Worm (Caenorhabditis elegans) whole organism, L3 larva: ENCODE data around the gene M163.22.

ENCODE experiments used
- R02D3.7 ChIP-seq: fragments of 150-350 bp; optimal IDR thresholded peaks from 2 replicates; lab custom pipeline; 2014; ENCODE audit warnings: missing biosample characterization, missing genetic modification characterization
- ZK546.5 ChIP-seq: sonication (generic microtip); optimal IDR thresholded peaks from 2 replicates; lab custom pipeline; 2017; ENCODE audit warnings: missing biosample characterization, missing genetic modification characterization
- aly-2 ChIP-seq: fragments of 150-350 bp; optimal IDR thresholded peaks from 2 replicates; lab custom pipeline; 2014; ENCODE audit warnings: missing biosample characterization, missing genetic modification characterization
- ama-1 ChIP-seq: fragments of 150-350 bp; optimal IDR thresholded peaks from 2 replicates; lab custom pipeline; 2018
- ceh-16 ChIP-seq: sonication (generic microtip); optimal IDR thresholded peaks from 2 replicates; lab custom pipeline; 2017; ENCODE audit warnings: missing biosample characterization, missing genetic modification characterization
- ceh-28 ChIP-seq: fragments of 150-350 bp; optimal IDR thresholded peaks from 2 replicates; lab custom pipeline; 2014; ENCODE audit warnings: missing biosample characterization, missing genetic modification reagents, missing genetic modification characterization
- ceh-82 ChIP-seq: fragments of 150-350 bp; optimal IDR thresholded peaks from 2 replicates; lab custom pipeline; 2014; ENCODE audit warnings: missing biosample characterization, missing genetic modification characterization
- daf-12 ChIP-seq: fragments of 150-350 bp; optimal IDR thresholded peaks from 2 replicates; lab custom pipeline; 2014; ENCODE audit warnings: missing biosample characterization, missing genetic modification reagents, missing genetic modification characterization
- egl-27 ChIP-seq: sonication (generic microtip); optimal IDR thresholded peaks from 4 replicates; lab custom pipeline; 2017; ENCODE audit warnings: missing biosample characterization, missing genetic modification reagents, missing genetic modification characterization
- elt-1 ChIP-seq: fragments of 150-350 bp; optimal IDR thresholded peaks from 2 replicates; lab custom pipeline; 2014; ENCODE audit warnings: missing biosample characterization, missing genetic modification characterization
- elt-2 ChIP-seq: sonication (generic microtip); optimal IDR thresholded peaks from 2 replicates; lab custom pipeline; 2016; ENCODE audit warnings: missing genetic modification reagents, mild to moderate bottlenecking, missing genetic modification characterization, missing compliant biosample characterization
- elt-3 ChIP-seq, 3 experiments: fragments of 150-350 bp in 1 of 3; sonication (generic microtip) in 2 of 3; optimal IDR thresholded peaks; 2 replicates in 2 of 3; 4 replicates in 1 of 3; lab custom pipeline; 2014 to 2017; ENCODE audit warnings: missing biosample characterization in 3 of 3, missing genetic modification characterization in 3 of 3
- eor-1 ChIP-seq, 2 experiments: fragments of 150-350 bp; optimal IDR thresholded peaks; 2 replicates each; lab custom pipeline; 2014 to 2018; ENCODE audit warnings: missing biosample characterization in 2 of 2, missing genetic modification characterization in 2 of 2
- fkh-10 ChIP-seq: sonication (generic microtip); optimal IDR thresholded peaks from 2 replicates; lab custom pipeline; 2017; ENCODE audit warnings: missing biosample characterization, missing genetic modification reagents, missing genetic modification characterization
- fkh-2 ChIP-seq: fragments of 150-350 bp; optimal IDR thresholded peaks from 2 replicates; lab custom pipeline; 2014; ENCODE audit warnings: missing biosample characterization, missing genetic modification reagents, missing genetic modification characterization
- fos-1 ChIP-seq: fragments of 150-350 bp; optimal IDR thresholded peaks from 2 replicates; lab custom pipeline; 2014; ENCODE audit warnings: missing biosample characterization, missing genetic modification characterization
- hmg-11 ChIP-seq: sonication (generic microtip); optimal IDR thresholded peaks from 2 replicates; lab custom pipeline; 2016; ENCODE audit warnings: missing genetic modification characterization, missing compliant biosample characterization
- jun-1 ChIP-seq: fragments of 150-350 bp; optimal IDR thresholded peaks from 2 replicates; lab custom pipeline; 2014; ENCODE audit warnings: missing biosample characterization, missing genetic modification reagents, missing genetic modification characterization
- lin-15B ChIP-seq: fragments of 150-350 bp; optimal IDR thresholded peaks from 2 replicates; lab custom pipeline; 2014; ENCODE audit warnings: missing biosample characterization, missing genetic modification characterization
- lin-39 ChIP-seq: fragments of 150-350 bp; optimal IDR thresholded peaks from 2 replicates; lab custom pipeline; 2018; ENCODE audit warnings: missing biosample characterization, missing genetic modification reagents, missing genetic modification characterization
- lsy-12 ChIP-seq: sonication (generic microtip); optimal IDR thresholded peaks from 2 replicates; lab custom pipeline; 2016; ENCODE audit warnings: mild to moderate bottlenecking, missing genetic modification characterization, missing compliant biosample characterization
- mdl-1 ChIP-seq: fragments of 150-350 bp; optimal IDR thresholded peaks from 2 replicates; lab custom pipeline; 2014; ENCODE audit warnings: missing biosample characterization, missing genetic modification characterization
- nfya-1 ChIP-seq: sonication (generic microtip); optimal IDR thresholded peaks from 2 replicates; lab custom pipeline; 2017; ENCODE audit warnings: missing genetic modification characterization, mild to moderate bottlenecking, missing compliant biosample characterization, antibody characterized with exemption, moderate library complexity; ENCODE audit not compliant: insufficient read depth
- nhr-11 ChIP-seq: fragments of 150-350 bp; optimal IDR thresholded peaks from 2 replicates; lab custom pipeline; 2014; ENCODE audit warnings: missing biosample characterization, missing genetic modification characterization
- nhr-12 ChIP-seq: fragments of 150-350 bp; optimal IDR thresholded peaks from 2 replicates; lab custom pipeline; 2014; ENCODE audit warnings: missing biosample characterization, missing genetic modification characterization
- nhr-23 ChIP-seq: fragments of 150-350 bp; optimal IDR thresholded peaks from 2 replicates; lab custom pipeline; 2014; ENCODE audit warnings: missing biosample characterization, missing genetic modification reagents, missing genetic modification characterization
- nhr-237 ChIP-seq: fragments of 150-350 bp; optimal IDR thresholded peaks from 2 replicates; lab custom pipeline; 2014; ENCODE audit warnings: missing biosample characterization, missing genetic modification characterization
- nhr-25 ChIP-seq: sonication (generic microtip); optimal IDR thresholded peaks from 2 replicates; lab custom pipeline; 2017; ENCODE audit warnings: missing biosample characterization, missing genetic modification characterization
- nhr-28 ChIP-seq: fragments of 150-350 bp; optimal IDR thresholded peaks from 2 replicates; lab custom pipeline; 2014; ENCODE audit warnings: missing biosample characterization, missing genetic modification characterization
- nhr-43 ChIP-seq: sonication (generic microtip); optimal IDR thresholded peaks from 2 replicates; lab custom pipeline; 2016; ENCODE audit warnings: mild to moderate bottlenecking, missing genetic modification characterization, missing compliant biosample characterization; ENCODE audit not compliant: poor library complexity, severe bottlenecking
- nhr-67 ChIP-seq: fragments of 150-350 bp; optimal IDR thresholded peaks from 2 replicates; lab custom pipeline; 2014; ENCODE audit warnings: missing biosample characterization, missing genetic modification characterization
- nhr-76 ChIP-seq: fragments of 150-350 bp; sonication (generic microtip); optimal IDR thresholded peaks from 5 replicates; lab custom pipeline; 2014; ENCODE audit warnings: missing biosample characterization, missing genetic modification characterization
- nhr-77 ChIP-seq: fragments of 150-350 bp; optimal IDR thresholded peaks from 2 replicates; lab custom pipeline; 2014; ENCODE audit warnings: missing biosample characterization, missing genetic modification characterization
- pha-4 ChIP-seq: fragments of 150-350 bp; optimal IDR thresholded peaks from 2 replicates; lab custom pipeline; 2014; ENCODE audit warnings: missing biosample characterization, missing genetic modification reagents, missing genetic modification characterization
- pqm-1 ChIP-seq: fragments of 150-350 bp; optimal IDR thresholded peaks from 2 replicates; lab custom pipeline; 2017; ENCODE audit warnings: missing biosample characterization, missing genetic modification characterization, inconsistent platforms
- skn-1 ChIP-seq: fragments of 150-350 bp; optimal IDR thresholded peaks from 2 replicates; lab custom pipeline; 2014; ENCODE audit warnings: missing biosample characterization, missing genetic modification characterization
- snpc-4 ChIP-seq: fragments of 150-350 bp; optimal IDR thresholded peaks from 2 replicates; lab custom pipeline; 2014; ENCODE audit warnings: missing biosample characterization, missing genetic modification characterization
- tbx-2 ChIP-seq: sonication (generic microtip); optimal IDR thresholded peaks from 2 replicates; lab custom pipeline; 2016; ENCODE audit warnings: mild to moderate bottlenecking, missing genetic modification characterization, missing compliant biosample characterization
- unc-39 ChIP-seq: sonication (generic microtip); optimal IDR thresholded peaks from 4 replicates; lab custom pipeline; 2017; ENCODE audit warnings: missing biosample characterization, missing genetic modification characterization
- zag-1 ChIP-seq: fragments of 150-350 bp; optimal IDR thresholded peaks from 2 replicates; lab custom pipeline; 2014; ENCODE audit warnings: missing biosample characterization, missing genetic modification characterization
- ztf-11 ChIP-seq: fragments of 150-350 bp; optimal IDR thresholded peaks from 2 replicates; lab custom pipeline; 2014; ENCODE audit warnings: missing biosample characterization, missing genetic modification characterization
- ztf-4 ChIP-seq: fragments of 150-350 bp; optimal IDR thresholded peaks from 2 replicates; lab custom pipeline; 2014; ENCODE audit warnings: missing biosample characterization, missing genetic modification characterization

Gene M163.22

ce11 chrX:14487832-14488231 is 22.1 kb downstream of the M163.22 start:
- TF ChIP-seq aly-2 (no peak), snpc-4 (tag; lab: Kevin White, UChicago) (no peak), lin-39 (tag; lab: Kevin White, UChicago) (peak; percentile 25), elt-1 (tag; lab: Kevin White, UChicago) (peak; percentile 66)

- peak; percentile 49 for TF ChIP-seq egl-27 (tag; lab: Kevin White, UChicago)
- peak; percentile 94 for TF ChIP-seq nhr-25 (tag; lab: Kevin White, UChicago)
- peak; percentile 59 for TF ChIP-seq elt-2 (tag; lab: Kevin White, UChicago)
- TF ChIP-seq daf-12 (tag; lab: Kevin White, UChicago) = no peak
- peak; percentile 60 for TF ChIP-seq jun-1 (tag; lab: Kevin White, UChicago)
- TF ChIP-seq nhr-237 (tag; lab: Kevin White, UChicago) = no peak
- peak; percentile 56 for TF ChIP-seq hmg-11 (tag; lab: Kevin White, UChicago)
- no peak for TF ChIP-seq ztf-4 (tag; lab: Kevin White, UChicago)
- TF ChIP-seq elt-3 (tag; optimal IDR thresholded peaks at IDR 0.05; lab: Kevin White, UChicago) = peak in 1 of 3 experiments; percentile 10
- TF ChIP-seq skn-1 (tag; lab: Kevin White, UChicago) = peak; percentile 82
- peak; percentile 91 for TF ChIP-seq ama-1 (lab: Kevin White, UChicago)
- TF ChIP-seq pqm-1 = no peak
- peak; percentile 33 for TF ChIP-seq snpc-4 (tag; lab: Kevin White, UChicago)
- peak; percentile 60 for TF ChIP-seq nhr-43 (tag; lab: Kevin White, UChicago)
- peak; percentile 86 for TF ChIP-seq nhr-23 (tag; lab: Kevin White, UChicago)
- peak; percentile 3 for TF ChIP-seq nhr-77 (tag; lab: Kevin White, UChicago)
- peak; percentile 38 for TF ChIP-seq ceh-82 (tag; lab: Kevin White, UChicago)
- TF ChIP-seq ceh-16 = no peak
- peak; percentile 92 for TF ChIP-seq lin-39 (tag; lab: Kevin White, UChicago)
- peak; percentile 72 for TF ChIP-seq nfya-1 (tag; lab: Kevin White, UChicago)
- TF ChIP-seq lsy-12 (tag; lab: Kevin White, UChicago) = peak; percentile 75
- TF ChIP-seq pha-4 = peak; percentile 81
- TF ChIP-seq nhr-12 = no peak
- TF ChIP-seq R02D3.7 (tag; lab: Kevin White, UChicago) = peak; percentile 16
- TF ChIP-seq elt-1 (tag; lab: Kevin White, UChicago) = peak; percentile 7
- peak; percentile 18 for TF ChIP-seq tbx-2 (tag; lab: Kevin White, UChicago)
Observed at ce11 chrX:14489945-14490344, 24.3 kb downstream of the M163.22 start, which contains the start of gene his-24. Gene his-24 (plus strand): TSS chrX:14490094.

ce11 chrX:14490486-14490885 is 24.8 kb downstream of the M163.22 start:
- TF ChIP-seq nhr-77 (tag; lab: Kevin White, UChicago) = no peak
- no peak for TF ChIP-seq lsy-12 (tag; lab: Kevin White, UChicago)
- no peak for TF ChIP-seq eor-1 (tag; optimal IDR thresholded peaks at IDR 0.05; lab: Kevin White, UChicago)
- no peak for TF ChIP-seq lin-39 (tag; lab: Kevin White, UChicago)
- TF ChIP-seq nhr-25 (tag; lab: Kevin White, UChicago) = no peak
- TF ChIP-seq hmg-11 (tag; lab: Kevin White, UChicago) = no peak
- no peak for TF ChIP-seq nhr-76 (tag; lab: Kevin White, UChicago)
- TF ChIP-seq nfya-1 (tag; lab: Kevin White, UChicago) = no peak
- TF ChIP-seq nhr-28 (tag; lab: Kevin White, UChicago) = no peak

ce11 chrX:14491103-14491502 is 25.4 kb downstream of the M163.22 start:
- TF ChIP-seq elt-3 (tag; optimal IDR thresholded peaks at IDR 0.05; lab: Kevin White, UChicago) = no peak
- TF ChIP-seq nhr-67 = no peak
- no peak for TF ChIP-seq ztf-4 (tag; lab: Kevin White, UChicago)
- no peak for TF ChIP-seq snpc-4 (tag; lab: Kevin White, UChicago)
- TF ChIP-seq egl-27 (tag; lab: Kevin White, UChicago) = no peak
- TF ChIP-seq lin-15B = no peak
- TF ChIP-seq ZK546.5 (tag; lab: Kevin White, UChicago) = no peak
- TF ChIP-seq hmg-11 (tag; lab: Kevin White, UChicago) = peak; percentile 41
- no peak for TF ChIP-seq nhr-43 (tag; lab: Kevin White, UChicago)
- TF ChIP-seq fos-1 (tag; lab: Kevin White, UChicago) = no peak
- no peak for TF ChIP-seq aly-2
- TF ChIP-seq ztf-11 (tag; lab: Kevin White, UChicago) = no peak
- TF ChIP-seq nhr-237 (tag; lab: Kevin White, UChicago) = no peak
- TF ChIP-seq ceh-28 = no peak
- no peak for TF ChIP-seq unc-39 (tag; lab: Kevin White, UChicago)
- no peak for TF ChIP-seq pqm-1
- TF ChIP-seq nhr-28 (tag; lab: Kevin White, UChicago) = no peak
- no peak for TF ChIP-seq fkh-2 (tag; lab: Kevin White, UChicago)
- no peak for TF ChIP-seq skn-1 (tag; lab: Kevin White, UChicago)
- TF ChIP-seq nhr-76 (tag; lab: Kevin White, UChicago) = no peak
- TF ChIP-seq nhr-77 (tag; lab: Kevin White, UChicago) = no peak
- no peak for TF ChIP-seq zag-1 (tag; lab: Kevin White, UChicago)
- TF ChIP-seq fkh-10 (GFP tag; lab: Kevin White, UChicago) = no peak
- no peak for TF ChIP-seq daf-12 (tag; lab: Kevin White, UChicago)
- no peak for TF ChIP-seq ceh-16
- no peak for TF ChIP-seq eor-1 (tag; optimal IDR thresholded peaks at IDR 0.05; lab: Kevin White, UChicago)
- TF ChIP-seq nhr-23 (tag; lab: Kevin White, UChicago) = no peak
- TF ChIP-seq nhr-11 (tag; lab: Kevin White, UChicago) = no peak
- TF ChIP-seq elt-1 (tag; lab: Kevin White, UChicago) = peak; percentile 39
- no peak for TF ChIP-seq ceh-82 (tag; lab: Kevin White, UChicago)
- peak; percentile 31 for TF ChIP-seq nfya-1 (tag; lab: Kevin White, UChicago)
- TF ChIP-seq pha-4 = peak; percentile 18
- no peak for TF ChIP-seq lsy-12 (tag; lab: Kevin White, UChicago)
- TF ChIP-seq nhr-12 = no peak
- TF ChIP-seq nhr-25 (tag; lab: Kevin White, UChicago) = peak; percentile 5
- TF ChIP-seq mdl-1 = no peak
